4 fruit fly cellular contexts compared by ENCODE assay signal in genomic region chr3R:15566340-15566739, dm6.
TF ChIP-seq lines count a peak whose summit lies in the region.

No protein-coding gene starts in this region.

- TF ChIP-seq CTCF in whole organism, embryonic (GFP tag; optimal IDR thresholded peaks at IDR 0.05; lab: Kevin White, UChicago), result no peak

TF ChIP-seq in whole organism, embryonic, 481 proteins besides CTCF, POLR2A, EP300 and RAD21:
- TF ChIP-seq CG34224 (GFP tag; IDR thresholded peaks at IDR 0.05; lab: Robert Waterston, UW; ENCODE audit: partially characterized antibody) (no peak), lbe (GFP tag; optimal IDR thresholded peaks at IDR 0.05; lab: Kevin White, UChicago) (peak; percentile 14), sens (GFP tag; lab: Kevin White, UChicago) (peak; percentile 57), Drgx (GFP tag; IDR thresholded peaks at IDR 0.05; lab: Robert Waterston, UW) (peak; percentile 52; the same call in 1 of the 2 replicates), Sry-δ (GFP tag; optimal IDR thresholded peaks at IDR 0.05; lab: Kevin White, UChicago) (no peak)

TF ChIP-seq in whole organism, prepupa, 60 proteins besides CTCF, POLR2A, EP300 and RAD21 (continues in another document):
- TF ChIP-seq CG10631 (GFP tag; optimal IDR thresholded peaks at IDR 0.05; lab: Kevin White, UChicago), result peak; percentile 59
- TF ChIP-seq Sox14 (GFP tag; optimal IDR thresholded peaks at IDR 0.05; lab: Kevin White, UChicago), result peak; percentile 72
- TF ChIP-seq fd59A (GFP tag; optimal IDR thresholded peaks at IDR 0.05; lab: Kevin White, UChicago), result peak; percentile 29
- TF ChIP-seq Hr38 (GFP tag; optimal IDR thresholded peaks at IDR 0.05; lab: Kevin White, UChicago), result no peak
- peak; percentile 23 for TF ChIP-seq CG6792 (GFP tag; optimal IDR thresholded peaks at IDR 0.05; lab: Kevin White, UChicago)
- TF ChIP-seq CG1621 (tag; optimal IDR thresholded peaks at IDR 0.05; lab: Kevin White, UChicago), result no peak
- peak; percentile 82 for TF ChIP-seq Eip78C (GFP tag; lab: Kevin White, UChicago)
- TF ChIP-seq CG8119 (GFP tag; IDR thresholded peaks at IDR 0.05; lab: Robert Waterston, UW), result peak; percentile 80
- TF ChIP-seq CG7368 (GFP tag; optimal IDR thresholded peaks at IDR 0.05; lab: Kevin White, UChicago), result no peak
- peak; percentile 78 for TF ChIP-seq CG15336 (GFP tag; IDR thresholded peaks at IDR 0.05; lab: Robert Waterston, UW)
- peak; percentile 72 for TF ChIP-seq Met (GFP tag; optimal IDR thresholded peaks at IDR 0.05; lab: Kevin White, UChicago)
- no peak for TF ChIP-seq CG6854 (GFP tag; optimal IDR thresholded peaks at IDR 0.05; lab: Kevin White, UChicago)
- TF ChIP-seq dsx (GFP tag; optimal IDR thresholded peaks at IDR 0.05; lab: Kevin White, UChicago; ENCODE audit: poor library complexity, severe bottlenecking), result peak; percentile 19
- TF ChIP-seq cyc (GFP tag; optimal IDR thresholded peaks at IDR 0.05; lab: Kevin White, UChicago), result peak; percentile 69
- TF ChIP-seq Ets21C (GFP tag; optimal IDR thresholded peaks at IDR 0.05; lab: Kevin White, UChicago), result peak; percentile 53
- peak; percentile 18 for TF ChIP-seq CG11762 (GFP tag; optimal IDR thresholded peaks at IDR 0.05; lab: Kevin White, UChicago; ENCODE audit: insufficient read depth)
- TF ChIP-seq salr (GFP tag; optimal IDR thresholded peaks at IDR 0.05; lab: Kevin White, UChicago), result peak; percentile 1 to 43
- peak; percentile 16 for TF ChIP-seq spab (GFP tag; optimal IDR thresholded peaks at IDR 0.05; lab: Kevin White, UChicago)
- TF ChIP-seq CG3919 (GFP tag; optimal IDR thresholded peaks at IDR 0.05; lab: Kevin White, UChicago), result peak; percentile 62
- TF ChIP-seq Sox102F (GFP tag; optimal IDR thresholded peaks at IDR 0.05; lab: Kevin White, UChicago), result peak; percentile 74
- TF ChIP-seq Ets96B (tag; optimal IDR thresholded peaks at IDR 0.05; lab: Kevin White, UChicago), result peak; percentile 34
- TF ChIP-seq CG4318 (GFP tag; optimal IDR thresholded peaks at IDR 0.05; lab: Kevin White, UChicago), result peak; percentile 76
- TF ChIP-seq svp (GFP tag; lab: Kevin White, UChicago), result peak; percentile 77
- no peak for TF ChIP-seq fd85E (GFP tag; optimal IDR thresholded peaks at IDR 0.05; lab: Kevin White, UChicago)
- TF ChIP-seq Lpt (GFP tag; optimal IDR thresholded peaks at IDR 0.05; lab: Kevin White, UChicago), result peak; percentile 57
- TF ChIP-seq Hr39 (GFP tag; optimal IDR thresholded peaks at IDR 0.05; lab: Kevin White, UChicago), result peak; percentile 74
- TF ChIP-seq vri (GFP tag; optimal IDR thresholded peaks at IDR 0.05; lab: Kevin White, UChicago), result peak; percentile 62
- no peak for TF ChIP-seq CG9139 (GFP tag; optimal IDR thresholded peaks at IDR 0.05; lab: Kevin White, UChicago)
- TF ChIP-seq lz (GFP tag; optimal IDR thresholded peaks at IDR 0.05; lab: Kevin White, UChicago), result peak; percentile 53

TF ChIP-seq in whole organism, pupa, 21 proteins besides CTCF, POLR2A, EP300 and RAD21:
- TF ChIP-seq D1 (tag; optimal IDR thresholded peaks at IDR 0.05; lab: Kevin White, UChicago), result no peak
- peak; percentile 25 for TF ChIP-seq CG8159 (tag; optimal IDR thresholded peaks at IDR 0.05; lab: Kevin White, UChicago)
- TF ChIP-seq CG32121 (GFP tag; IDR thresholded peaks at IDR 0.05; lab: Robert Waterston, UW), result peak; percentile 67; the same call in 1 of the 2 replicates
- 0 out of 2 replicates have a peak, but pooled peaks have one; percentile 28 for TF ChIP-seq CG10348 (GFP tag; IDR thresholded peaks at IDR 0.05; lab: Robert Waterston, UW)
- TF ChIP-seq CG34367 (tag; optimal IDR thresholded peaks at IDR 0.05; lab: Kevin White, UChicago), result peak; percentile 6
- TF ChIP-seq CG4496 (GFP tag; IDR thresholded peaks at IDR 0.05; lab: Robert Waterston, UW), result no peak
- TF ChIP-seq gl (tag; optimal IDR thresholded peaks at IDR 0.05; lab: Kevin White, UChicago), result no peak
- TF ChIP-seq fd96Ca (GFP tag; IDR thresholded peaks at IDR 0.05; lab: Robert Waterston, UW), result peak; percentile 79
- peak; percentile 22 for TF ChIP-seq CG15710 (tag; optimal IDR thresholded peaks at IDR 0.05; lab: Kevin White, UChicago)
- TF ChIP-seq Ets98B (GFP tag; IDR thresholded peaks at IDR 0.05; lab: Robert Waterston, UW), result peak; percentile 61; the same call in 1 of the 2 replicates
- TF ChIP-seq Snoo (tag; optimal IDR thresholded peaks at IDR 0.05; lab: Kevin White, UChicago), result peak; percentile 31
- peak; percentile 33 for TF ChIP-seq CG17806 (tag; optimal IDR thresholded peaks at IDR 0.05; lab: Kevin White, UChicago)
- TF ChIP-seq rn (GFP tag; IDR thresholded peaks at IDR 0.05; lab: Robert Waterston, UW), result peak; percentile 47; the same call in 1 of the 2 replicates
- peak; percentile 81 for TF ChIP-seq CG14655 (GFP tag; optimal IDR thresholded peaks at IDR 0.05; lab: Kevin White, UChicago)
- TF ChIP-seq CG12605 (GFP tag; IDR thresholded peaks at IDR 0.05; lab: Robert Waterston, UW), result peak; percentile 41; the same call in 1 of the 2 replicates
- peak; percentile 48 for TF ChIP-seq Pif1B (GFP tag; optimal IDR thresholded peaks at IDR 0.05; lab: Kevin White, UChicago)
- TF ChIP-seq Pif1A (GFP tag; optimal IDR thresholded peaks at IDR 0.05; lab: Kevin White, UChicago), result peak; percentile 54
- TF ChIP-seq CG8301 (tag; optimal IDR thresholded peaks at IDR 0.05; lab: Kevin White, UChicago), result peak; percentile 76
- peak; percentile 50 for TF ChIP-seq CG9948 (tag; optimal IDR thresholded peaks at IDR 0.05; lab: Kevin White, UChicago)
- TF ChIP-seq EcR (GFP tag; optimal IDR thresholded peaks at IDR 0.05; lab: Kevin White, UChicago), result no peak
- no peak for TF ChIP-seq CG13204 (GFP tag; optimal IDR thresholded peaks at IDR 0.05; lab: Kevin White, UChicago)

TF ChIP-seq in whole organism, wandering third instar larva, 38 proteins besides CTCF, POLR2A, EP300 and RAD21:
- no peak for TF ChIP-seq CG9705 (GFP tag; optimal IDR thresholded peaks at IDR 0.05; lab: Kevin White, UChicago)
- TF ChIP-seq Rel (GFP tag; optimal IDR thresholded peaks at IDR 0.05; lab: Kevin White, UChicago), result no peak
- TF ChIP-seq Rel (tag; optimal IDR thresholded peaks at IDR 0.05; lab: Kevin White, UChicago), result no peak
- TF ChIP-seq Dif (GFP tag; optimal IDR thresholded peaks at IDR 0.05; lab: Kevin White, UChicago; ENCODE audit: partially characterized antibody), result no peak
- no peak for TF ChIP-seq dsf (GFP tag; optimal IDR thresholded peaks at IDR 0.05; lab: Kevin White, UChicago; ENCODE audit: borderline replicate concordance)
- TF ChIP-seq Dfd (GFP tag; optimal IDR thresholded peaks at IDR 0.05; lab: Kevin White, UChicago), result no peak
- TF ChIP-seq Vsx2 (GFP tag; optimal IDR thresholded peaks at IDR 0.05; lab: Kevin White, UChicago; ENCODE audit: partially characterized antibody), result no peak
- no peak for TF ChIP-seq CG32264 (GFP tag; optimal IDR thresholded peaks at IDR 0.05; lab: Kevin White, UChicago)
- TF ChIP-seq br (GFP tag; optimal IDR thresholded peaks at IDR 0.05; lab: Kevin White, UChicago), result peak; percentile 51
- no peak for TF ChIP-seq usp (GFP tag; optimal IDR thresholded peaks at IDR 0.05; lab: Kevin White, UChicago)
- peak; percentile 60 for TF ChIP-seq rgr (GFP tag; optimal IDR thresholded peaks at IDR 0.05; lab: Kevin White, UChicago)
- TF ChIP-seq foxo (GFP tag; optimal IDR thresholded peaks at IDR 0.05; lab: Kevin White, UChicago), result peak in 1 of 2 experiments; percentile 59
- TF ChIP-seq GATAd (GFP tag; optimal IDR thresholded peaks at IDR 0.05; lab: Kevin White, UChicago), result no peak
- TF ChIP-seq Hr83 (GFP tag; optimal IDR thresholded peaks at IDR 0.05; lab: Kevin White, UChicago; ENCODE audit: poor library complexity, severe bottlenecking), result no peak
- peak; percentile 76 for TF ChIP-seq ey (GFP tag; optimal IDR thresholded peaks at IDR 0.05; lab: Kevin White, UChicago)
- TF ChIP-seq OdsH (GFP tag; optimal IDR thresholded peaks at IDR 0.05; lab: Kevin White, UChicago), result peak; percentile 76
- no peak for TF ChIP-seq lola (GFP tag; optimal IDR thresholded peaks at IDR 0.05; lab: Kevin White, UChicago)
- TF ChIP-seq Myc (optimal IDR thresholded peaks at IDR 0.05; lab: Kevin White, UChicago), result no peak
- peak; percentile 76 for TF ChIP-seq h (GFP tag; optimal IDR thresholded peaks at IDR 0.05; lab: Kevin White, UChicago)
- TF ChIP-seq dl (GFP tag; optimal IDR thresholded peaks at IDR 0.05; lab: Kevin White, UChicago; ENCODE audit: insufficient read depth in 1 of 2, partially characterized antibody in 2 of 2), result no peak
- no peak for TF ChIP-seq sv (GFP tag; optimal IDR thresholded peaks at IDR 0.05; lab: Kevin White, UChicago)
- TF ChIP-seq Sp1 (GFP tag; optimal IDR thresholded peaks at IDR 0.05; lab: Kevin White, UChicago), result peak; percentile 60
- peak; percentile 8 for TF ChIP-seq dmrt93B (GFP tag; optimal IDR thresholded peaks at IDR 0.05; lab: Kevin White, UChicago)
- TF ChIP-seq tai (GFP tag; optimal IDR thresholded peaks at IDR 0.05; lab: Kevin White, UChicago), result no peak
- no peak for TF ChIP-seq Jra (GFP tag; optimal IDR thresholded peaks at IDR 0.05; lab: Kevin White, UChicago)
- no peak for TF ChIP-seq jim (GFP tag; optimal IDR thresholded peaks at IDR 0.05; lab: Kevin White, UChicago)
- TF ChIP-seq psq (GFP tag; optimal IDR thresholded peaks at IDR 0.05; lab: Kevin White, UChicago), result peak; percentile 39
- TF ChIP-seq Hnf4 (GFP tag; optimal IDR thresholded peaks at IDR 0.05; lab: Kevin White, UChicago), result peak; percentile 52
- TF ChIP-seq fru (GFP tag; optimal IDR thresholded peaks at IDR 0.05; lab: Kevin White, UChicago), result peak; percentile 66
- TF ChIP-seq pan (optimal IDR thresholded peaks at IDR 0.05; lab: Kevin White, UChicago), result no peak
- peak; percentile 65 for TF ChIP-seq HLH106 (tag; optimal IDR thresholded peaks at IDR 0.05; lab: Kevin White, UChicago)
- TF ChIP-seq CrebA (GFP tag; optimal IDR thresholded peaks at IDR 0.05; lab: Kevin White, UChicago; ENCODE audit: borderline replicate concordance), result no peak
- TF ChIP-seq woc (GFP tag; optimal IDR thresholded peaks at IDR 0.05; lab: Kevin White, UChicago), result peak; percentile 68
- no peak for TF ChIP-seq brk (GFP tag; optimal IDR thresholded peaks at IDR 0.05; lab: Kevin White, UChicago)
- TF ChIP-seq Hr78 (GFP tag; optimal IDR thresholded peaks at IDR 0.05; lab: Kevin White, UChicago), result no peak
- TF ChIP-seq Abd-B (GFP tag; optimal IDR thresholded peaks at IDR 0.05; lab: Kevin White, UChicago), result no peak

Comparison
In these comparisons a context has a peak if more than half of its experiments do, and no peak if none do; other contexts are left out.
1. Of the 7 proteins assayed by ChIP-seq in both whole organism, embryonic and whole organism, prepupa: peak only in whole organism, embryonic: none; only in whole organism, prepupa: Gug, Hr39, Lpt and Sox102F; in both: none; in neither: 3.